Worm (Caenorhabditis elegans) whole organism, young adult: ENCODE measurements around the gene snu-23.

Experiments used
- attf-3 ChIP-seq: fragments of 200-800 bp; sonication (Bioruptor generic); conservative IDR thresholded peaks from 2 replicates; pipeline ENCODE4 v1.3.6; 2022; ENCODE audit warnings: missing genetic modification reagents, missing genetic modification characterization, missing compliant biosample characterization
- cebp-2 ChIP-seq: fragments of 200-800 bp; sonication (Bioruptor generic); IDR thresholded peaks from 2 replicates; pipeline ENCODE4 v1.3.6; 2022; ENCODE audit warnings: missing genetic modification characterization, missing compliant biosample characterization
- ceh-58 ChIP-seq: fragments of 200-800 bp; sonication (Bioruptor generic); IDR thresholded peaks from 2 replicates; pipeline ENCODE4 v1.3.6; 2022; ENCODE audit warnings: missing genetic modification characterization, missing compliant biosample characterization
- efl-1 ChIP-seq: fragments of 150-350 bp; optimal IDR thresholded peaks from 2 replicates; lab custom pipeline; 2014; ENCODE audit warnings: missing biosample characterization, missing genetic modification reagents, missing genetic modification characterization
- ets-4 ChIP-seq: fragments of 200-800 bp; sonication (Bioruptor generic); optimal IDR thresholded peaks from 2 replicates; lab custom pipeline; 2018; ENCODE audit warnings: mild to moderate bottlenecking, missing genetic modification characterization, missing compliant biosample characterization
- lag-1 ChIP-seq: fragments of 200-800 bp; sonication (Bioruptor generic); IDR thresholded peaks from 2 replicates; pipeline ENCODE4 v1.3.6; 2022; ENCODE audit warnings: missing genetic modification reagents, missing genetic modification characterization, missing compliant biosample characterization
- lin-35 ChIP-seq, 3 experiments: fragments of 150-350 bp in 2 of 3; sonication (generic microtip) in 1 of 3; optimal IDR thresholded peaks; 2 replicates each; lab custom pipeline; 2014 to 2018; ENCODE audit warnings: missing biosample characterization in 3 of 3, missing genetic modification characterization in 3 of 3, missing genetic modification reagents in 3 of 3
- madf-10 ChIP-seq: sonication (generic microtip); optimal IDR thresholded peaks from 2 replicates; lab custom pipeline; 2016; ENCODE audit warnings: mild to moderate bottlenecking, missing genetic modification characterization, missing compliant biosample characterization
- nfya-1 ChIP-seq: sonication (generic microtip); optimal IDR thresholded peaks from 2 replicates; lab custom pipeline; 2017; ENCODE audit warnings: antibody characterized with exemption, missing compliant biosample characterization, missing genetic modification characterization, borderline replicate concordance; ENCODE audit not compliant: insufficient read depth
- ztf-3 ChIP-seq: fragments of 200-800 bp; sonication (Bioruptor generic); optimal IDR thresholded peaks from 2 replicates; lab custom pipeline; 2018; ENCODE audit warnings: mild to moderate bottlenecking, missing genetic modification characterization, missing compliant biosample characterization

- no peak for TF ChIP-seq efl-1 (GFP tag; lab: Kevin White, UChicago)
- TF ChIP-seq madf-10 (tag; lab: Kevin White, UChicago) = no peak
- no peak for TF ChIP-seq ceh-58 (GFP tag; lab: Robert Waterston, UW)
- no peak for TF ChIP-seq lag-1 (GFP tag; lab: Robert Waterston, UW)
- TF ChIP-seq ets-4 (GFP tag; lab: Kevin White, UChicago) = no peak
- no peak for TF ChIP-seq cebp-2
- no peak for TF ChIP-seq nfya-1
- no peak for TF ChIP-seq lin-35 (GFP tag; optimal IDR thresholded peaks at IDR 0.05; lab: Kevin White, UChicago)
- no peak for TF ChIP-seq ztf-3 (GFP tag; lab: Kevin White, UChicago)
- TF ChIP-seq attf-3 (GFP tag; lab: Robert Waterston, UW) = no peak
These were observed 33.9 kb downstream of the snu-23 start for ce11 chrIII:7736003-7736402.
